Fruit fly (Drosophila melanogaster): ENCODE data around the gene Prosalpha2.

Prosalpha2 gene

DNA sequence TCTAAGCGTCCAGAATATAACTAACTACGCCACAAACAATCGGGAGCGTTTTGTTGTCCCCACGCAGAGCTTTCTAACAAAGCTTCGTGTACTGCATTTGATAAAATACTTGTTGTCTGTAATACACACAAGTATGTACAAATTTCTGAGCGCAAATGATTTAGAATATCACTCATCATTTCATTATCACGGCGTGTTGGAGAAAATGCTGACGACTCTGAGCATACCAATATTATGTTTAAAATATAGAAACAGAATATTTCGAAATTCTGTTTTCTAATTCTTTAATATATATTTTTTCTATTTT, 25.2 kb upstream of the Prosalpha2 start, which contains the start of gene Cyp9f2:
TSS of gene Cyp9f2 (minus strand) at position 101 of the 307 bp plus-strand sequence.
- TF ChIP-seq CG33017 (tag; optimal IDR thresholded peaks at IDR 0.05) (no peak), cic (GFP tag; optimal IDR thresholded peaks at IDR 0.05) (peak; percentile 69)

DNA sequence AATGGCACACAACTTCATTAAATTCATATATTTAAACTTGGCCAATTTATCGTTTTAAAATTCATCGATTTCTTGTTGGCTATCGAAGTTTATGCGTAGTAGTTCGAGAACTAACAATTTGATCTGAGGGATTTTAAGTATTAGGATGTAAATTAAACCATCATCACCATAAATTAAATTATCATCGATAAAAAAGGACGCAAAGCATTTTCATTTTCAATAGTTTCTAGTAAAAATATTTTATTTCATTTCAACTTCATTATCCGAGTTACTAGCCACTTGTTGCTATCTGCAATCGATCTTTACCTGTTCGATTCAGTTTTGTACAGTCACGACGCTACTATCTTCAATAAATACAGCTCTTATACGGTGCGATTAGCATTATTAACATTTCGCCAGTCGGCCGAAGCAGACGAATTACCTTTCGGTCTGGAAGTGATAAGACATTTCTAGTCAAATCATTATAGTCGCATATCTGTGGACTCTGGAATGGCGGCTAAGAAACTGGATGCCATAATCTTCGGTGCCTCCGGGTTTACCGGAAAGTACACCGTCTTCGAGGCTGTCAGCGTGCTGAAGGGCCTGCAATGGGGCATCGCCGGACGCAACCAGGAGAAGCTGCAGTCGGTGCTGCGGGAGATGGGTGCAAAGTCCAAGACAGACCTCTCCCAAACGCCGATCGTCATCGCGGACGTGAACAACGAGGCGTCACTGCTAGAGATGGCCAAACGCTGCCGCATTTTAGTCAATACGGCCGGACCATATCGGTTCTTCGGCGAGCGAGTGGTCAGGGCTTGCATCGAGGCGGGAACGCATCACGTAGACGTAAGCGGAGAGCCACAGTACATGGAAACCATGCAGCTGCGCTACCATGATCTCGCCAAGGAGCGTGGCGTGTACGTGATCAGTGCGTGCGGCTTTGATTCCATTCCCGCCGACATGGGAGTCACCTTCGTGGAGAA, 24.6 kb upstream of the Prosalpha2 start, which contains the start of gene CG5167:
TSS of gene CG5167 (plus strand) at position 298 of the 962 bp plus-strand sequence.
- TF ChIP-seq CG11617 (GFP tag; optimal IDR thresholded peaks at IDR 0.05) (peak; percentile 70), CG7045 (GFP tag; optimal IDR thresholded peaks at IDR 0.05) (peak; percentile 24), Crg-1 (GFP tag; optimal IDR thresholded peaks at IDR 0.05) (no peak), ovo (GFP tag; optimal IDR thresholded peaks at IDR 0.05) (peak; percentile 25), CG14711 (tag; optimal IDR thresholded peaks at IDR 0.05) (peak; percentile 65), tj (GFP tag; optimal IDR thresholded peaks at IDR 0.05) (peak; percentile 28), bab1 (GFP tag; optimal IDR thresholded peaks at IDR 0.05) (peak; percentile 60), toe (GFP tag; optimal IDR thresholded peaks at IDR 0.05) (peak; percentile 70), pad (GFP tag; optimal IDR thresholded peaks at IDR 0.05) (no peak), cic (GFP tag; optimal IDR thresholded peaks at IDR 0.05) (peak; percentile 47), Hr96 (GFP tag; optimal IDR thresholded peaks at IDR 0.05) (peak; percentile 57), cnc (optimal IDR thresholded peaks at IDR 0.05) (peak in 1 of 2 experiments; percentile 79), CG12768 (GFP tag; optimal IDR thresholded peaks at IDR 0.05) (peak; percentile 96), Mnt (GFP tag; optimal IDR thresholded peaks at IDR 0.05) (peak; percentile 33), CG7101 (tag; optimal IDR thresholded peaks at IDR 0.05) (peak; percentile 59), kay (GFP tag; ENCODE audit: borderline replicate concordance) (no peak), CG5204 (GFP tag; optimal IDR thresholded peaks at IDR 0.05) (no peak), CG1620 (GFP tag; optimal IDR thresholded peaks at IDR 0.05) (no peak), CG33017 (tag; optimal IDR thresholded peaks at IDR 0.05) (peak; percentile 69), Clk (GFP tag; optimal IDR thresholded peaks at IDR 0.05) (no peak)

DNA sequence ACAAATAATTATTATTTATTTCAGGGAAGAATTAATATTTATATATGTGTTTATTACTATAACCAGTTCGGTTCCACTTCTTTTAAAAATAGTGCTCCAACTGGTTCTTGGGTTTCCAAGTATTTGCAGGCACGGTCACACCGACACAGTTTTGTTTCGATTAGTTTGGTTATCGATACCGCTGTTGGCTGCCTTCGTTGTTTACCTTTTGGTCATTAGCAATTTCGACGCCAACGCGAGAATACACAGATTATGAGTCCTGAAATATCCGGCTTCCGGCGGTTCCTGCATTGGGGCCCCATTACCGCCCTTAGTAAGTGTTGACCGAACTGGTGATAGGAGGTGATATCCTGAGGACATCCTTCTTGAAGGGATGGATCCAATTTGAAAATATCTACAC, 23.0 kb upstream of the Prosalpha2 start, which contains the start of gene CG5196:
TSS of gene CG5196 (plus strand) at position 157 of the 400 bp plus-strand sequence.
- TF ChIP-seq CG1620 (GFP tag; optimal IDR thresholded peaks at IDR 0.05) = peak; percentile 20
- TF ChIP-seq cic (GFP tag; optimal IDR thresholded peaks at IDR 0.05) = peak; percentile 2
- peak; percentile 8 for TF ChIP-seq CG11617 (GFP tag; optimal IDR thresholded peaks at IDR 0.05)
- TF ChIP-seq CG7101 (tag; optimal IDR thresholded peaks at IDR 0.05) = peak; percentile 35
- peak; percentile 50 for TF ChIP-seq Mnt (GFP tag; optimal IDR thresholded peaks at IDR 0.05)
- TF ChIP-seq Crg-1 (GFP tag; optimal IDR thresholded peaks at IDR 0.05) = no peak
- peak; percentile 60 for TF ChIP-seq bab1 (GFP tag; optimal IDR thresholded peaks at IDR 0.05)
- TF ChIP-seq CG14711 (tag; optimal IDR thresholded peaks at IDR 0.05) = peak; percentile 2
- no peak for TF ChIP-seq CG12768 (GFP tag; optimal IDR thresholded peaks at IDR 0.05)
- TF ChIP-seq tj (GFP tag; optimal IDR thresholded peaks at IDR 0.05) = no peak
- TF ChIP-seq pad (GFP tag; optimal IDR thresholded peaks at IDR 0.05) = no peak

DNA sequence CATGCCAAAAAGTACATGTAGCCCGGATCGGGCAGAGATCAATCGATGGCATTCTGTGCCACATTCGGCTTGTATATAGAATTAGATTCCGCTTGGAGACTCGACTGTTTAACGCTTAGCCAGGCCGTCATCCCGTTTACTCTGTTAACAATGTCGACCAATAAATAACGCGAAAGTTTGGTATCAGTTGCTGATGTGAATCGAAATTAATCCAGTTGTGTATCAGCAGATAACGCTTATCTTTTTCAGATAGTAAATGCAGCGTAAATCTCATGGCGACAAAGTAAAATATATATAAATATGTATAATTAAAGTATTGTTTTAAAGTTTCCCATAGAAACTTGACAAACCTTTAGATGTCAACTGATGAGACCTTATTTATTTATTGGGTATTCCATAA, 19.7 kb upstream of the Prosalpha2 start:
- TF ChIP-seq kay (GFP tag; ENCODE audit: borderline replicate concordance) = no peak
- no peak for TF ChIP-seq CG33017 (tag; optimal IDR thresholded peaks at IDR 0.05)
- no peak for TF ChIP-seq CG12768 (GFP tag; optimal IDR thresholded peaks at IDR 0.05)
- TF ChIP-seq ovo (GFP tag; optimal IDR thresholded peaks at IDR 0.05) = no peak
- TF ChIP-seq Mnt (GFP tag; optimal IDR thresholded peaks at IDR 0.05) = no peak
- TF ChIP-seq cnc (optimal IDR thresholded peaks at IDR 0.05) = no peak
- no peak for TF ChIP-seq CG14711 (tag; optimal IDR thresholded peaks at IDR 0.05)
- no peak for TF ChIP-seq tj (GFP tag; optimal IDR thresholded peaks at IDR 0.05)
- no peak for TF ChIP-seq Clk (GFP tag; optimal IDR thresholded peaks at IDR 0.05)
- no peak for TF ChIP-seq bab1 (GFP tag; optimal IDR thresholded peaks at IDR 0.05)
- TF ChIP-seq CG5204 (GFP tag; optimal IDR thresholded peaks at IDR 0.05) = no peak
- TF ChIP-seq CG7045 (GFP tag; optimal IDR thresholded peaks at IDR 0.05) = no peak
- no peak for TF ChIP-seq CG11617 (GFP tag; optimal IDR thresholded peaks at IDR 0.05)
- TF ChIP-seq CG7101 (tag; optimal IDR thresholded peaks at IDR 0.05) = no peak

DNA sequence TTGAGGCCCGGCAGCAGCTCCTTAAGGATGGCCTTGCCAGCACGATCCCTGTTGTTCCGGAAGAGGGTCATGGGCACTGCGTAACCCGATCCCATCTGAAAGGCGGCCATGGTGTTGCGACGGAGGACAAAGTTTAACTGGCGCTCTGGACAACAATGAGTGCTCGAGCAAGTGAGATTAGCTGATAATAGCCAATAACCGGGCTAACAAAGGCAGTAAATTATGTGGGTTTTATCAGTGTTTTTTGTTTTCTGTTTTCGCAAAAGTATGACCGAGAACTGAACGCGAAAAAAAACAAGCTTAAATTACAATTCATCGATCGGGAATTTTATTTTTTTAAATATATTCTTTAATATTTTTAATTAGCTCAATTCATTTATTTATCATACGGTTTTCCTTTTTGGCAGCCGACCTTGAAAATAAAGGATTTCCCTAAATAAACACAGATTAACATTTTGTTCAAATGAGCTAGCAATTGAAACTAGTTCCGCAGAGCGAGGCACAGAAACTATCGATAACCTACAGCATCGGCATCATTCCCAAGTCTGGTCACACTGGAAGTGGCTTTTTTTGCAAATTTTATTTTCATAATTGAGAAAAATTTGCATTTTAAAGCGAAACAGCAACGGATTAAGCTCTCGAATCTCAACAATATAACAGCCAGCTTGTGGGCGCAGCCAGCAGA, 17.7 kb upstream of the Prosalpha2 start, which contains the start of the genes Dip-C and pps:
TSS of gene Dip-C (minus strand) at position 486 of the 685 bp plus-strand sequence.
TSS of gene pps (plus strand) at position 555 of the 685 bp plus-strand sequence.
- TF ChIP-seq CG33017 (tag; optimal IDR thresholded peaks at IDR 0.05) = peak; percentile 27
- TF ChIP-seq CG14711 (tag; optimal IDR thresholded peaks at IDR 0.05) = no peak
- peak; percentile 11 for TF ChIP-seq CG11617 (GFP tag; optimal IDR thresholded peaks at IDR 0.05)
- TF ChIP-seq CG12768 (GFP tag; optimal IDR thresholded peaks at IDR 0.05) = no peak
- peak; percentile 10 for TF ChIP-seq Mnt (GFP tag; optimal IDR thresholded peaks at IDR 0.05)
- peak; percentile 14 for TF ChIP-seq bab1 (GFP tag; optimal IDR thresholded peaks at IDR 0.05)

DNA sequence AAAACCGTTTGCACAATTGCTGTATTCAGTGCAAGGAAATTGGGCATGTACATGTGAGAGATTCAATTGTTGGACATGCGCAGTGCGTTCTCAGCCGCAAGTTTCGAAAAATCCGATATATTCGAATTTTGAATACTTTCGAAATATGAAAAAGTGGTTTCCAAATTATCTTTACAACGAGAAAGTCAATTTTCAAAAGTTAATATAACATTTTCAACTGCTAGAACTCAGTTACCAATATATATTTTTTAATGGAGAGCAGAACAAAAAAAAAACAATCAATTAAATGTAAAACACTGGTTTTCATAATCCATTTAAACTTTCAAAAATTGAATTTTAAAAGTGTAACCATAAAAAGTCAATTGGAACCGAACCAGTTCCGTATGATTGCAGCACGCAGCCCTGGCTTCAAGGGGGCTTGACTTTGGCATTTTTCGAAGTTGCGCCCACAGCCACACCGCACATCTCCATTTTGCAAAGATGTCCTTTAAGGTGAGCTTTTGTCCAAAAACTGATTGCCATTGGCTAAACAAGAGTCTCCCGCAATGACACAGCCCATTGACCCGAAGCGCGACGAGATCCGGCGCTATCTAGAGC, 8.6 kb upstream of the Prosalpha2 start, which contains the start of the genes Scgbeta and CG17202:
TSS of gene Scgbeta (minus strand) at position 51 of the 597 bp plus-strand sequence.
TSS of gene CG17202 (plus strand) at position 390 of the 597 bp plus-strand sequence.
- TF ChIP-seq CG33017 (tag; optimal IDR thresholded peaks at IDR 0.05) = no peak
- TF ChIP-seq CG11617 (GFP tag; optimal IDR thresholded peaks at IDR 0.05) = peak; percentile 13
- TF ChIP-seq CG5204 (GFP tag; optimal IDR thresholded peaks at IDR 0.05) = no peak
- TF ChIP-seq pad (GFP tag; optimal IDR thresholded peaks at IDR 0.05) = no peak
- TF ChIP-seq CG14711 (tag; optimal IDR thresholded peaks at IDR 0.05) = no peak
- no peak for TF ChIP-seq CG1620 (GFP tag; optimal IDR thresholded peaks at IDR 0.05)
- TF ChIP-seq Mnt (GFP tag; optimal IDR thresholded peaks at IDR 0.05) = no peak
- no peak for TF ChIP-seq ovo (GFP tag; optimal IDR thresholded peaks at IDR 0.05)
- no peak for TF ChIP-seq Crg-1 (GFP tag; optimal IDR thresholded peaks at IDR 0.05)
- TF ChIP-seq tj (GFP tag; optimal IDR thresholded peaks at IDR 0.05) = no peak
- peak; percentile 18 for TF ChIP-seq CG7101 (tag; optimal IDR thresholded peaks at IDR 0.05)
- TF ChIP-seq bab1 (GFP tag; optimal IDR thresholded peaks at IDR 0.05) = peak; percentile 10
- no peak for TF ChIP-seq Hr96 (GFP tag; optimal IDR thresholded peaks at IDR 0.05)
- TF ChIP-seq Clk (GFP tag; optimal IDR thresholded peaks at IDR 0.05) = no peak
- TF ChIP-seq kay (GFP tag; ENCODE audit: borderline replicate concordance) = no peak
- TF ChIP-seq cic (GFP tag; optimal IDR thresholded peaks at IDR 0.05) = peak; percentile 22
- no peak for TF ChIP-seq toe (GFP tag; optimal IDR thresholded peaks at IDR 0.05)
- TF ChIP-seq cnc (optimal IDR thresholded peaks at IDR 0.05) = no peak
- peak; percentile 35 for TF ChIP-seq CG12768 (GFP tag; optimal IDR thresholded peaks at IDR 0.05)
- no peak for TF ChIP-seq CG7045 (GFP tag; optimal IDR thresholded peaks at IDR 0.05)
